Fruit fly (Drosophila melanogaster) whole organism, embryonic: Measurements from ENCODE around the gene Mink.

ENCODE experiments used
- ATbp ChIP-seq: fragments of 200-800 bp; sonication (Bioruptor generic); optimal IDR thresholded peaks from 2 replicates; lab custom pipeline; 2017; ENCODE audit warnings: missing biosample characterization, mild to moderate bottlenecking, missing genetic modification characterization, missing genetic modification reagents
- Ada2b ChIP-seq: fragments of 200-800 bp; sonication (Bioruptor generic); IDR thresholded peaks from 2 replicates; pipeline ENCODE4 v1.3.6; 2022; ENCODE audit warnings: missing biosample characterization, missing genetic modification characterization
- Atf-2 ChIP-seq: fragments of 200-800 bp; sonication (Bioruptor generic); optimal IDR thresholded peaks from 2 replicates; lab custom pipeline; 2016; ENCODE audit warnings: missing biosample characterization, missing genetic modification characterization
- CG10321 ChIP-seq: fragments of 200-800 bp; sonication (Bioruptor generic); IDR thresholded peaks from 2 replicates; pipeline ENCODE4 v1.3.6; 2022; ENCODE audit warnings: missing biosample characterization, missing genetic modification characterization
- CG11247 ChIP-seq: fragments of 200-800 bp; sonication (Bioruptor generic); IDR thresholded peaks from 2 replicates; pipeline ENCODE4 v1.3.6; 2022; ENCODE audit warnings: missing biosample characterization, missing genetic modification characterization
- CG11456 ChIP-seq: fragments of 200-800 bp; sonication (Bioruptor generic); IDR thresholded peaks from 3 replicates; pipeline ENCODE4 v1.3.6; 2022; ENCODE audit warnings: missing biosample characterization, missing genetic modification characterization
- CG12942 ChIP-seq: fragments of 200-800 bp; sonication (Bioruptor generic); optimal IDR thresholded peaks from 3 replicates; lab custom pipeline; 2016; ENCODE audit warnings: missing biosample characterization, missing genetic modification characterization
- CG13296 ChIP-seq: fragments of 200-800 bp; sonication (Bioruptor generic); optimal IDR thresholded peaks from 3 replicates; lab custom pipeline; 2018; ENCODE audit warnings: missing biosample characterization, mild to moderate bottlenecking, missing genetic modification characterization
- CG17186 ChIP-seq: fragments of 200-800 bp; sonication (Bioruptor generic); optimal IDR thresholded peaks from 3 replicates; lab custom pipeline; 2017; ENCODE audit warnings: missing biosample characterization, missing genetic modification reagents, missing genetic modification characterization
- CG17385 ChIP-seq: fragments of 200-800 bp; sonication (Bioruptor generic); optimal IDR thresholded peaks from 3 replicates; lab custom pipeline; 2018; ENCODE audit warnings: missing biosample characterization, mild to moderate bottlenecking, missing genetic modification characterization
- CG18262 ChIP-seq: fragments of 200-800 bp; optimal IDR thresholded peaks from 3 replicates; lab custom pipeline; 2019; ENCODE audit warnings: missing biosample characterization, mild to moderate bottlenecking, missing genetic modification characterization, moderate library complexity
- CG18476 ChIP-seq: fragments of 200-800 bp; sonication (Bioruptor generic); optimal IDR thresholded peaks from 2 replicates; lab custom pipeline; 2016; ENCODE audit warnings: missing biosample characterization, mild to moderate bottlenecking, missing genetic modification characterization
- CG2889 ChIP-seq: fragments of 200-800 bp; sonication (Bioruptor generic); IDR thresholded peaks from 3 replicates; pipeline ENCODE4 v1.3.6; 2022; ENCODE audit warnings: missing biosample characterization, missing genetic modification characterization
- CG3281 ChIP-seq: fragments of 200-800 bp; sonication (Bioruptor generic); optimal IDR thresholded peaks from 3 replicates; lab custom pipeline; 2017; ENCODE audit warnings: missing biosample characterization, mild to moderate bottlenecking, missing genetic modification characterization
- CG3407 ChIP-seq: fragments of 200-800 bp; sonication (Bioruptor generic); optimal IDR thresholded peaks from 2 replicates; lab custom pipeline; 2018; ENCODE audit warnings: missing biosample characterization, mild to moderate bottlenecking, missing genetic modification characterization
- CG43689 ChIP-seq: fragments of 200-800 bp; sonication (Bioruptor generic); IDR thresholded peaks from 2 replicates; pipeline ENCODE4 v1.3.6; 2022; ENCODE audit warnings: missing biosample characterization, missing genetic modification characterization
- CG6813 ChIP-seq: fragments of 200-800 bp; sonication (Bioruptor generic); optimal IDR thresholded peaks from 2 replicates; lab custom pipeline; 2017; ENCODE audit warnings: missing biosample characterization, missing genetic modification characterization, mild to moderate bottlenecking, moderate library complexity, missing genetic modification reagents
- CG6854 ChIP-seq: fragments of 200-800 bp; sonication (Bioruptor generic); optimal IDR thresholded peaks from 3 replicates; lab custom pipeline; 2017; ENCODE audit warnings: missing biosample characterization, mild to moderate bottlenecking, missing genetic modification characterization
- CG7963 ChIP-seq: fragments of 200-800 bp; sonication (Bioruptor generic); IDR thresholded peaks from 3 replicates; pipeline ENCODE4 v1.3.6; 2022; ENCODE audit warnings: missing biosample characterization, missing genetic modification characterization; ENCODE audit not compliant: partially characterized antibody
- CG9437 ChIP-seq: fragments of 200-800 bp; sonication (Bioruptor generic); optimal IDR thresholded peaks from 2 replicates; lab custom pipeline; 2018; ENCODE audit warnings: missing biosample characterization, mild to moderate bottlenecking, missing genetic modification characterization
- Dad ChIP-seq: fragments of 200-800 bp; sonication (Bioruptor generic); optimal IDR thresholded peaks from 3 replicates; lab custom pipeline; 2016; ENCODE audit warnings: missing biosample characterization, missing genetic modification characterization
- Doc2 ChIP-seq: fragments of 200-800 bp; sonication (Bioruptor generic); IDR thresholded peaks from 2 replicates; pipeline ENCODE4 v1.3.6; 2022; ENCODE audit warnings: missing biosample characterization, missing genetic modification characterization
- Elba2 ChIP-seq: fragments of 200-800 bp; sonication (Bioruptor generic); optimal IDR thresholded peaks from 3 replicates; lab custom pipeline; 2016; ENCODE audit warnings: missing biosample characterization, missing genetic modification characterization
- Ets65A ChIP-seq: fragments of 200-800 bp; sonication (Bioruptor generic); peaks from one replicate; lab custom pipeline; 2016; ENCODE audit warnings: missing biosample characterization, missing genetic modification characterization
- Fer2 ChIP-seq: fragments of 200-800 bp; sonication (Bioruptor generic); optimal IDR thresholded peaks from 2 replicates; lab custom pipeline; 2018; ENCODE audit warnings: missing biosample characterization, mild to moderate bottlenecking, missing genetic modification characterization, moderate library complexity
- Fer3 ChIP-seq: fragments of 200-800 bp; sonication (Bioruptor generic); optimal IDR thresholded peaks from 2 replicates; lab custom pipeline; 2018; ENCODE audit warnings: missing biosample characterization, mild to moderate bottlenecking, missing genetic modification characterization, moderate library complexity
- Gug ChIP-seq: fragments of 200-800 bp; sonication (Bioruptor generic); IDR thresholded peaks from 4 replicates; pipeline ENCODE4 v1.3.6; 2022; ENCODE audit warnings: missing biosample characterization, missing genetic modification characterization
- Mad ChIP-seq: fragments of 200-800 bp; sonication (Bioruptor generic); optimal IDR thresholded peaks from 2 replicates; lab custom pipeline; 2016; ENCODE audit warnings: missing biosample characterization, missing genetic modification characterization
- Six4 ChIP-seq: fragments of 200-800 bp; sonication (Bioruptor generic); optimal IDR thresholded peaks from 2 replicates; lab custom pipeline; 2016; ENCODE audit warnings: missing biosample characterization, missing genetic modification characterization
- Sox100B ChIP-seq: fragments of 200-800 bp; sonication (Bioruptor generic); optimal IDR thresholded peaks from 3 replicates; lab custom pipeline; 2018; ENCODE audit warnings: missing biosample characterization, mild to moderate bottlenecking, missing genetic modification characterization
- Usf ChIP-seq: fragments of 200-800 bp; sonication (Bioruptor generic); optimal IDR thresholded peaks from 2 replicates; lab custom pipeline; 2017; ENCODE audit warnings: missing genotype, missing biosample characterization, missing genetic modification characterization
- ac ChIP-seq: fragments of 200-800 bp; sonication (Bioruptor generic); optimal IDR thresholded peaks from 3 replicates; lab custom pipeline; 2017; ENCODE audit warnings: missing biosample characterization, mild to moderate bottlenecking, missing genetic modification characterization
- cas ChIP-seq: fragments of 200-800 bp; sonication (Bioruptor generic); IDR thresholded peaks from 2 replicates; pipeline ENCODE4 v1.3.6; 2022; ENCODE audit warnings: missing biosample characterization, missing genetic modification characterization
- cg ChIP-seq: fragments of 200-800 bp; sonication (Bioruptor generic); optimal IDR thresholded peaks from 3 replicates; lab custom pipeline; 2019; ENCODE audit warnings: missing biosample characterization, mild to moderate bottlenecking, missing genetic modification characterization, moderate library complexity
- crc ChIP-seq: fragments of 200-800 bp; sonication (Bioruptor generic); optimal IDR thresholded peaks from 2 replicates; lab custom pipeline; 2016; ENCODE audit warnings: missing biosample characterization, missing genetic modification characterization
- croc ChIP-seq: fragments of 200-800 bp; sonication (Bioruptor generic); conservative IDR thresholded peaks from 3 replicates; pipeline ENCODE4 v1.3.6; 2022; ENCODE audit warnings: missing biosample characterization, missing genetic modification characterization
- cwo ChIP-seq: fragments of 200-800 bp; sonication (Bioruptor generic); optimal IDR thresholded peaks from 3 replicates; lab custom pipeline; 2017; ENCODE audit warnings: missing biosample characterization, missing genetic modification characterization, mild to moderate bottlenecking, moderate library complexity, missing genetic modification reagents
- da ChIP-seq: fragments of 200-800 bp; sonication (Bioruptor generic); optimal IDR thresholded peaks from 2 replicates; lab custom pipeline; 2016; ENCODE audit warnings: missing biosample characterization, missing genetic modification characterization
- fu2 ChIP-seq: fragments of 200-800 bp; sonication (Bioruptor generic); optimal IDR thresholded peaks from 2 replicates; lab custom pipeline; 2016; ENCODE audit warnings: missing biosample characterization, missing genetic modification characterization
- gce ChIP-seq: fragments of 200-800 bp; sonication (Bioruptor generic); IDR thresholded peaks from 3 replicates; pipeline ENCODE4 v1.3.6; 2022; ENCODE audit warnings: missing biosample characterization, missing genetic modification characterization
- gsb ChIP-seq: fragments of 200-800 bp; sonication (Bioruptor generic); IDR thresholded peaks from 2 replicates; pipeline ENCODE4 v1.3.6; 2022; ENCODE audit warnings: missing biosample characterization, missing genetic modification characterization
- lab ChIP-seq: fragments of 200-800 bp; sonication (Bioruptor generic); optimal IDR thresholded peaks from 3 replicates; lab custom pipeline; 2017; ENCODE audit warnings: missing biosample characterization, missing genetic modification characterization, mild to moderate bottlenecking, moderate library complexity, missing genetic modification reagents
- lbe ChIP-seq: fragments of 200-800 bp; sonication (Bioruptor generic); optimal IDR thresholded peaks from 2 replicates; lab custom pipeline; 2016; ENCODE audit warnings: missing biosample characterization, mild to moderate bottlenecking, missing genetic modification characterization
- pum ChIP-seq: fragments of 200-800 bp; sonication (Bioruptor generic); optimal IDR thresholded peaks from 2 replicates; lab custom pipeline; 2016; ENCODE audit warnings: missing biosample characterization, missing genetic modification characterization
- sc ChIP-seq, 3 experiments: fragments of >200 bp in 2 of 3; fragments of 200-800 bp in 1 of 3; sonication (Bioruptor generic) in 1 of 3; optimal IDR thresholded peaks; 2 replicates in 2 of 3; 3 replicates in 1 of 3; lab custom pipeline; 2017; ENCODE audit warnings: mild to moderate bottlenecking in 1 of 3, missing biosample characterization in 1 of 3, missing genetic modification characterization in 1 of 3, missing genetic modification reagents in 1 of 3
- seq ChIP-seq: fragments of 200-800 bp; sonication (Bioruptor generic); IDR thresholded peaks from 2 replicates; pipeline ENCODE4 v1.3.6; 2022; ENCODE audit warnings: missing biosample characterization, missing genetic modification characterization
- sna ChIP-seq: fragments of 200-800 bp; sonication (Bioruptor generic); IDR thresholded peaks from 2 replicates; pipeline ENCODE4 v1.3.6; 2022; ENCODE audit warnings: missing biosample characterization, missing genetic modification characterization; ENCODE audit not compliant: partially characterized antibody
- ssp ChIP-seq: fragments of 200-800 bp; sonication (Bioruptor generic); IDR thresholded peaks from 2 replicates; pipeline ENCODE4 v1.3.6; 2022; ENCODE audit warnings: missing biosample characterization, missing genetic modification characterization
- tgo ChIP-seq: fragments of 200-800 bp; sonication (Bioruptor generic); IDR thresholded peaks from 3 replicates; pipeline ENCODE4 v1.3.6; 2022; ENCODE audit warnings: missing biosample characterization, missing genetic modification characterization
- zfh2 ChIP-seq: fragments of 200-800 bp; sonication (Bioruptor generic); optimal IDR thresholded peaks from 2 replicates; lab custom pipeline; 2016; ENCODE audit warnings: missing biosample characterization, missing genetic modification characterization

Gene Mink

dm6 chr3R:24962470-24962869 is 40.2 kb downstream of the Mink start (continued):
- 0 out of 2 replicates have a peak, but pooled peaks have one; percentile 37 for TF ChIP-seq CG10321 (GFP tag; lab: Robert Waterston, UW)
- peak; percentile 91 for TF ChIP-seq Ets65A
- TF ChIP-seq da: no peak
- peak; percentile 76 for TF ChIP-seq ATbp (GFP tag; lab: Kevin White, UChicago)
- 0 out of 2 replicates have a peak, but pooled peaks have one; percentile 19 for TF ChIP-seq cas (GFP tag; lab: Robert Waterston, UW)
- TF ChIP-seq gsb (GFP tag; lab: Robert Waterston, UW): peak; percentile 52
- TF ChIP-seq seq: peak; percentile 38; the same call in 1 of the 2 replicates
- peak; percentile 64 for TF ChIP-seq cwo (GFP tag; lab: Kevin White, UChicago)
- TF ChIP-seq ac (GFP tag; lab: Kevin White, UChicago): no peak
- TF ChIP-seq CG12942: peak; percentile 59
- TF ChIP-seq CG17186 (GFP tag; lab: Kevin White, UChicago): no peak
- no peak for TF ChIP-seq CG3281 (GFP tag; lab: Kevin White, UChicago)
- no peak for TF ChIP-seq crc (GFP tag; lab: Kevin White, UChicago)
- peak; percentile 38 for TF ChIP-seq Mad (GFP tag; lab: Kevin White, UChicago)
- TF ChIP-seq pum (GFP tag; lab: Kevin White, UChicago): peak; percentile 51
- peak; percentile 56; the same call in 1 of the 3 replicates for TF ChIP-seq CG2889 (GFP tag; lab: Robert Waterston, UW)
- peak; percentile 28 for TF ChIP-seq Six4 (GFP tag; lab: Kevin White, UChicago)
- no peak for TF ChIP-seq CG11247 (GFP tag; lab: Robert Waterston, UW)
- TF ChIP-seq CG3407 (GFP tag; lab: Kevin White, UChicago): peak; percentile 15
- TF ChIP-seq CG17385 (GFP tag; lab: Kevin White, UChicago): peak; percentile 50
- peak; percentile 70 for TF ChIP-seq tgo (GFP tag; lab: Robert Waterston, UW)
- TF ChIP-seq sc (optimal IDR thresholded peaks at IDR 0.05; lab: Kevin White, UChicago): no peak
- TF ChIP-seq sc (GFP tag; optimal IDR thresholded peaks at IDR 0.05; lab: Kevin White, UChicago): peak; percentile 17
- peak; percentile 24 for TF ChIP-seq lbe (GFP tag; lab: Kevin White, UChicago)
- TF ChIP-seq Gug (GFP tag; lab: Robert Waterston, UW): peak; percentile 48; the same call in 2 of the 4 replicates
- no peak for TF ChIP-seq cg
- TF ChIP-seq gce (GFP tag; lab: Robert Waterston, UW): no peak
- peak; percentile 41 for TF ChIP-seq Atf-2 (GFP tag; lab: Kevin White, UChicago)
- TF ChIP-seq zfh2: peak; percentile 65
- peak; percentile 32 for TF ChIP-seq fu2
- TF ChIP-seq CG9437 (GFP tag; lab: Kevin White, UChicago): peak; percentile 22
- TF ChIP-seq CG6813: peak; percentile 36
- TF ChIP-seq Sox100B (GFP tag; lab: Kevin White, UChicago): peak; percentile 40
- no peak for TF ChIP-seq CG13296
- no peak for TF ChIP-seq CG7963
- TF ChIP-seq Fer2 (tag; lab: Kevin White, UChicago): no peak
- TF ChIP-seq CG18476 (GFP tag; lab: Kevin White, UChicago): peak; percentile 21
- peak; percentile 66; the same call in 1 of the 3 replicates for TF ChIP-seq CG11456 (GFP tag; lab: Robert Waterston, UW)
- TF ChIP-seq lab (GFP tag; lab: Kevin White, UChicago): peak; percentile 72
- TF ChIP-seq ssp (GFP tag; lab: Robert Waterston, UW): 0 out of 2 replicates have a peak, but pooled peaks have one; percentile 32
- no peak for TF ChIP-seq CG6854 (GFP tag; lab: Kevin White, UChicago)
- no peak for TF ChIP-seq sna (GFP tag; lab: Robert Waterston, UW)
- peak; percentile 43 for TF ChIP-seq CG18262 (tag; lab: Kevin White, UChicago)
- TF ChIP-seq CG43689 (GFP tag; lab: Robert Waterston, UW): peak; percentile 66
- TF ChIP-seq Dad: peak; percentile 42
- TF ChIP-seq Usf (GFP tag; lab: Kevin White, UChicago): peak; percentile 54
- peak; percentile 57 for TF ChIP-seq Ada2b (GFP tag; lab: Robert Waterston, UW)
- peak; percentile 29; the same call in 1 of the 3 replicates for TF ChIP-seq croc (GFP tag; lab: Robert Waterston, UW)
- TF ChIP-seq Fer3: peak; percentile 46
- TF ChIP-seq Elba2 (GFP tag; lab: Kevin White, UChicago): no peak
- TF ChIP-seq Doc2 (GFP tag; lab: Robert Waterston, UW): peak; percentile 44; the same call in 1 of the 2 replicates
